Fruit fly (Drosophila melanogaster): Measurements from ENCODE around the gene CG33783.

The CG33783 gene

dm6 chr3R:10111815-10112185 lies 45.2 kb downstream of the CG33783 start (continued):
- TF ChIP-seq bowl (GFP tag; IDR thresholded peaks at IDR 0.05) (no peak), D19B (GFP tag; optimal IDR thresholded peaks at IDR 0.05) (no peak), CG12071 (GFP tag; optimal IDR thresholded peaks at IDR 0.05) (no peak), CG3838 (GFP tag; optimal IDR thresholded peaks at IDR 0.05) (no peak), CG16779 (GFP tag; IDR thresholded peaks at IDR 0.05) (no peak), CG34376 (GFP tag; optimal IDR thresholded peaks at IDR 0.05) (no peak), CG33213 (GFP tag; optimal IDR thresholded peaks at IDR 0.05) (no peak), CG12744 (GFP tag; optimal IDR thresholded peaks at IDR 0.05) (no peak), tgo (GFP tag; IDR thresholded peaks at IDR 0.05) (no peak; the same call in 2 of the 3 replicates), CG15514 (GFP tag; optimal IDR thresholded peaks at IDR 0.05) (no peak), CG4360 (GFP tag; IDR thresholded peaks at IDR 0.05) (no peak), ato (GFP tag; IDR thresholded peaks at IDR 0.05; ENCODE audit: partially characterized antibody) (no peak), CG1529 (GFP tag; optimal IDR thresholded peaks at IDR 0.05) (no peak), CG2129 (GFP tag; IDR thresholded peaks at IDR 0.05; ENCODE audit: partially characterized antibody) (no peak), CG31388 (GFP tag; optimal IDR thresholded peaks at IDR 0.05) (no peak), CG7357 (GFP tag; IDR thresholded peaks at IDR 0.05) (no peak), Sry-β (GFP tag; optimal IDR thresholded peaks at IDR 0.05) (no peak), CG11560 (tag; IDR thresholded peaks at IDR 0.05) (no peak), Sox102F (GFP tag; optimal IDR thresholded peaks at IDR 0.05) (no peak), CG10274 (GFP tag; optimal IDR thresholded peaks at IDR 0.05) (no peak), gsb-n (tag; optimal IDR thresholded peaks at IDR 0.05) (no peak), CG12769 (tag; optimal IDR thresholded peaks at IDR 0.05) (no peak), CG30020 (tag; optimal IDR thresholded peaks at IDR 0.05) (no peak), CG1603 (tag; optimal IDR thresholded peaks at IDR 0.05) (no peak), gro (GFP tag; optimal IDR thresholded peaks at IDR 0.05) (no peak), abd-A (tag; optimal IDR thresholded peaks at IDR 0.05) (no peak), Max (GFP tag; optimal IDR thresholded peaks at IDR 0.05) (no peak), CG10267 (tag; optimal IDR thresholded peaks at IDR 0.05) (no peak), Rx (GFP tag; IDR thresholded peaks at IDR 0.05) (no peak), Sry-δ (GFP tag; optimal IDR thresholded peaks at IDR 0.05) (no peak), CG12236 (GFP tag; optimal IDR thresholded peaks at IDR 0.05) (no peak), D (optimal IDR thresholded peaks at IDR 0.05) (no peak), D (GFP tag; optimal IDR thresholded peaks at IDR 0.05) (no peak), org-1 (GFP tag; optimal IDR thresholded peaks at IDR 0.05) (no peak), CG8359 (GFP tag; optimal IDR thresholded peaks at IDR 0.05; ENCODE audit: borderline replicate concordance) (no peak), chinmo (GFP tag; IDR thresholded peaks at IDR 0.05; ENCODE audit: partially characterized antibody) (no peak), fd3F (GFP tag; optimal IDR thresholded peaks at IDR 0.05) (no peak), Meics (GFP tag; optimal IDR thresholded peaks at IDR 0.05) (peak; percentile 12), Elba2 (GFP tag; optimal IDR thresholded peaks at IDR 0.05) (no peak), Jarid2 (GFP tag; optimal IDR thresholded peaks at IDR 0.05) (no peak), H15 (GFP tag; IDR thresholded peaks at IDR 0.05) (no peak), CG15011 (GFP tag; optimal IDR thresholded peaks at IDR 0.05) (no peak), pb (GFP tag; optimal IDR thresholded peaks at IDR 0.05) (no peak), CG17385 (GFP tag; optimal IDR thresholded peaks at IDR 0.05) (no peak), sens (GFP tag) (no peak), CG7271 (tag; optimal IDR thresholded peaks at IDR 0.05) (no peak), Hr3 (GFP tag; optimal IDR thresholded peaks at IDR 0.05) (no peak), grn (GFP tag; optimal IDR thresholded peaks at IDR 0.05) (no peak), CG15601 (tag; optimal IDR thresholded peaks at IDR 0.05) (no peak), BtbVII (GFP tag; optimal IDR thresholded peaks at IDR 0.05) (no peak), gsb (GFP tag; IDR thresholded peaks at IDR 0.05) (no peak), Sox100B (GFP tag; optimal IDR thresholded peaks at IDR 0.05) (peak; percentile 31)
